Worm (Caenorhabditis elegans): ENCODE measurements around the gene wago-10.

wago-10 gene

DNA sequence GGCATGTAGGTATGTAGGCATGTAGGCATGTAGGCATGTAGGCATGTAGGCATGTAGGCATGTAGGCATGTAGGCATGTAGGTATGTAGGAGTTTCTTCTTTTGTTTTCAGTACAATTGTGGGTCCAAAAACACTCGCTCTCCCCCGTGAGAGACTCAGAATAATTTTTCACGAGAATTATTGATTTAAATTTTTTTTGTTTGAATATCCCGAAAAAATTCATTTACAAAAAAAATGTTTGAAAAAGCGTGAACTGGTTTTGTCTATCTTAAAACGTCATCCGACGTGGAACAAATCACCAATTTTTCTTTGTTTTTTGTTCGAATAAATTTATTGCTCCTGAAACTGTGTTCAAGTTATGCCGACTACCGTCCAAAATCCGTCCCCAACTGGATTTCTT lies at the start of gene wago-10:
Gene wago-10 (plus strand): TSS at position 301 of the 400 bp plus-strand sequence.
- no peak for TF ChIP-seq efl-3 (GFP tag; optimal IDR thresholded peaks at IDR 0.05)
- TF ChIP-seq mep-1 (tag; optimal IDR thresholded peaks at IDR 0.05), result no peak

DNA sequence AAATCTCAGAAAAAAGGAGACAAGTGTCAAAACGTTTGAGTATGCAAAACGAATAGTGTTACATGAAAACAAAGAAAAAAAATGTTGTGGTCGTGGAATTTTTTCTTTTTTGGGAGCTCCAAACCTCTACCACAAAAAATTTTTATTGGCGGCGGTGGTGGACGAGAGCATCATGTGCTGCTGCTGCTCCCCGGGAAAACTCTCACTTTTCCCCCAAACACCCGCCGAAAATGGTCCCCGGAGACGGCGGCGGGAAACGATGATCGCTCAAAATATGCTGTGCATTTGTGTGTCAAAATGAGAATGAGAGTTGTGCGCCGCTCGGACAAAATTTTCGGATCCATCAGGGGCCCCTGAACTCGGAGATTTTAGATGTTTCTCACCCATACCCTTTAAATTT lies 47.4 kb upstream of the wago-10 start:
- no peak for TF ChIP-seq nhr-47 (tag; optimal IDR thresholded peaks at IDR 0.05)
- no peak for TF ChIP-seq sptf-1 (tag; optimal IDR thresholded peaks at IDR 0.05)

DNA sequence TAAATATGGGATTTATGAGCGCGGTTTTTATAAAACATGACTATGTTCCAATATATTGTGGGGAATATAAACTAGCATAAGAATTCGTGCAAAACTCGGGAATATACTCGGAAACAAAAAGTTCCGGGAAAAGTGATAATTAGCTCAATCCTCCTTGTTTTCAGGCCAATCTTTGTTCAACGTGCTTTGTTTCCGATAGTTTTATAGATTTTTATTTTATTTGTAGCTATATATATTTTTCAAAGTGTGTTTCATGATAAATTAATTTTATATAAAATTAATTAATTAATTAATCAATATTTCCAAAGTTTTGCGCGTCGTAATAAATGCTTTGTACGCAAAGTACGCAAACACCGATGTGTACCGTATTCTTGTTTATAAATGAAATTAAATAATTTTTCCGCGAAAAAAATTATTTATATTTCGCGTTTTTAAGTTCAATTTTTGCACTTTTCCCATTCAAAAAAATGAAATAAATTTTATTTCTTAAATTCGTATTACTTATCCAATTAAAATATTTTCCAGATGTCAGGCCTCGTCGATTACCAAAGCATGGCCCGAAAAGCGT lies 45.7 kb upstream of the wago-10 start, which contains the start of gene F33E11.2:
Gene F33E11.2 (plus strand): TSS at position 524 of the 568 bp plus-strand sequence.
- no peak for TF ChIP-seq C04F5.9 (tag; optimal IDR thresholded peaks at IDR 0.05)
- no peak for TF ChIP-seq unc-98 (GFP tag; IDR thresholded peaks at IDR 0.05)
- no peak for TF ChIP-seq lin-35 (GFP tag; optimal IDR thresholded peaks at IDR 0.05)

DNA sequence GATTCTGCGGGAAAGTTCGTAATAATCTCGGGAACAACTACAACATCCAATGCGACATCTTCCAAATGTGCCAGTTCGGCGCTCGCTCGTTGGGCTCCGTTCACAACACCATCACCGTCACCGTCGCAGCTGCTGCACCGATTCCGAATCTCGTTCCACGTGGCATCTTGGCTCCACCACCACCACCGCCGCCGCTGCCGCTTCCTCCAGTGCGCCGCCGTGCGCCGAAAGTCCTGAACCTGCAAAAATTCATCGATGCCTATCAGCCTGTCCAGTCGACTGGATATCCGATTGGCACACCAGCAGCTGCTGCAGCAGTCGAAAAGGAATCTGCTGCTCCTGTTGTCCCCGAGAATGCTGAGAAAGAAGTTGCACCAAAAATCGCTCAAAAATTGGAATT lies 44.8 kb upstream of the wago-10 start:
- TF ChIP-seq lin-13 (GFP tag; optimal IDR thresholded peaks at IDR 0.05) (no peak), irx-1 (tag; optimal IDR thresholded peaks at IDR 0.05) (no peak), fkh-4 (tag; optimal IDR thresholded peaks at IDR 0.05; ENCODE audit: borderline replicate concordance) (no peak), vab-15 (tag; optimal IDR thresholded peaks at IDR 0.05) (no peak), xbp-1 (tag; optimal IDR thresholded peaks at IDR 0.05) (no peak), nhr-71 (tag; optimal IDR thresholded peaks at IDR 0.05) (no peak), lsy-2 (tag; optimal IDR thresholded peaks at IDR 0.05) (no peak)

DNA sequence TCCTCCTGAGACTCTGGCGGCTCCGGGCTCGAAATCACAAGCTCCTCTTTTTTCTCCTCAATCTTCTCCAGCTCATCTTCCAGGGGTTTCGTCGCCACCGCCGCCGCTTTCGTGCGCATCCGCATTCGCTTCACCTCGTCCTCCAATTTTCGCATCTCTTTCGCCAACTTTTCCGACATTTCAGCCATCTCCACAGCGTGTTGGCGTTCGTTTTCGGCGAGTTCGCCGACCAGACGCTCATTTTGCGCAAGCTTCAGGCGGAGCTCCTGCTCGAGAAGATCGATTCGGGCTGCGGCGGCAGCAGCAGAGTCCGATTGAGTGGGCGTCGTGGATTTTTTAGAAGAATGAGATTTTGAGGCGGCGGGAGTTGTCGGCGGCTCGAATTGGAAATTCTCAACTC lies 40.0 kb upstream of the wago-10 start:
- TF ChIP-seq pqm-1 (tag; optimal IDR thresholded peaks at IDR 0.05), result no peak
- no peak for TF ChIP-seq nhr-11 (tag; optimal IDR thresholded peaks at IDR 0.05)
- no peak for TF ChIP-seq lin-39 (tag; optimal IDR thresholded peaks at IDR 0.05)
- TF ChIP-seq zip-4 (GFP tag; optimal IDR thresholded peaks at IDR 0.05), result no peak
- TF ChIP-seq nhr-90 (tag; optimal IDR thresholded peaks at IDR 0.05; ENCODE audit: poor library complexity), result no peak
- no peak for TF ChIP-seq lin-15B (tag; optimal IDR thresholded peaks at IDR 0.05)
- no peak for TF ChIP-seq hlh-17 (GFP tag; optimal IDR thresholded peaks at IDR 0.05; ENCODE audit: borderline replicate concordance)
- TF ChIP-seq ama-1 (optimal IDR thresholded peaks at IDR 0.05), result no peak
- no peak for TF ChIP-seq unc-130 (tag; optimal IDR thresholded peaks at IDR 0.05)
- TF ChIP-seq lin-14 (GFP tag; optimal IDR thresholded peaks at IDR 0.05), result no peak
- TF ChIP-seq ztf-4 (tag; optimal IDR thresholded peaks at IDR 0.05), result no peak
- TF ChIP-seq mdl-1 (tag; optimal IDR thresholded peaks at IDR 0.05), result no peak
- no peak for TF ChIP-seq ceh-8 (GFP tag; optimal IDR thresholded peaks at IDR 0.05)
- TF ChIP-seq egl-27 (tag; optimal IDR thresholded peaks at IDR 0.05), result no peak
- TF ChIP-seq egl-13 (tag; optimal IDR thresholded peaks at IDR 0.05), result no peak
- no peak for TF ChIP-seq C04F5.9 (tag; optimal IDR thresholded peaks at IDR 0.05)
- no peak for TF ChIP-seq fkh-10 (GFP tag; optimal IDR thresholded peaks at IDR 0.05)

DNA sequence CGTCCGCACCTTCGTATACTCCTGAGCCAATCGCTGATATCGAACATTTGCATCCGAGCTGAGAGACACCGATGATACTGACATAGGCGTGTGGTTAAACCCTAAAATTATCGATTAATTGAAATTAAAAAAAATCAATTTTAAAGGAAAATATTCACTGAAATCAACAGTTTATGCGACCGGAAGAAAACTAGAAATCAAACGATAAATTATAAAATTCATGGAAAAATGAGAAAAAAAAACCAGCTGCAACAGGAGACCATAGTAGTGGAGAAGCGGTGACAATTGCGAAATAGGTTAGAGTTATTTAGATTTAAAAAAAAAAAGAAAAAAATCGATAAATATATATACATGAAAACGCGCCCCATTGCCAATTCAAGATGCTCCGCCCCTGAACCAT lies 38.6 kb upstream of the wago-10 start, which contains the start of gene F33E11.3:
Gene F33E11.3 (minus strand): TSS at position 101 of the 400 bp plus-strand sequence.
- peak; percentile 44 for TF ChIP-seq nhr-85 (tag)
- no peak for TF ChIP-seq nhr-19 (GFP tag; conservative IDR thresholded peaks at IDR 0.05)
- no peak for TF ChIP-seq dpl-1 (GFP tag; optimal IDR thresholded peaks at IDR 0.05)
- TF ChIP-seq efl-1 (optimal IDR thresholded peaks at IDR 0.05), result no peak
- peak in 1 of 2 experiments; percentile 86 for TF ChIP-seq efl-1 (GFP tag; optimal IDR thresholded peaks at IDR 0.05 in 1 of 2)
- TF ChIP-seq aha-1 (tag; optimal IDR thresholded peaks at IDR 0.05), result no peak
- TF ChIP-seq grh-1 (GFP tag; IDR thresholded peaks at IDR 0.05), result no peak
